Fruit fly (Drosophila melanogaster) whole organism, adult: ENCODE measurements around the gene Drak.

ENCODE experiments used
- CG11617 ChIP-seq: fragments of 200-800 bp; sonication (Bioruptor generic); optimal IDR thresholded peaks from 2 replicates; lab custom pipeline; 2017; ENCODE audit warnings: mild to moderate bottlenecking, missing biosample characterization, missing genetic modification reagents, missing genetic modification characterization
- CG12768 ChIP-seq: fragments of 200-800 bp; sonication (Bioruptor generic); optimal IDR thresholded peaks from 2 replicates; lab custom pipeline; 2017; ENCODE audit warnings: missing biosample characterization, missing genetic modification characterization, mild to moderate bottlenecking, moderate library complexity, missing genetic modification reagents
- CG5204 ChIP-seq: fragments of 200-800 bp; sonication (Bioruptor generic); optimal IDR thresholded peaks from 2 replicates; lab custom pipeline; 2016; ENCODE audit warnings: missing biosample characterization, missing genetic modification characterization
- CG7045 ChIP-seq: fragments of 200-800 bp; sonication (Bioruptor generic); optimal IDR thresholded peaks from 2 replicates; lab custom pipeline; 2017; ENCODE audit warnings: missing biosample characterization, mild to moderate bottlenecking, missing genetic modification characterization
- Crg-1 ChIP-seq: fragments of 200-800 bp; sonication (Bioruptor generic); optimal IDR thresholded peaks from 2 replicates; lab custom pipeline; 2016; ENCODE audit warnings: missing biosample characterization, missing genetic modification characterization
- bab1 ChIP-seq: fragments of 200-800 bp; sonication (Bioruptor generic); optimal IDR thresholded peaks from 3 replicates; lab custom pipeline; 2019; ENCODE audit warnings: missing biosample characterization, mild to moderate bottlenecking, missing genetic modification characterization, moderate library complexity
- kay ChIP-seq: fragments of 200-800 bp; sonication (Bioruptor generic); peaks from one replicate; lab custom pipeline; 2016; ENCODE audit warnings: missing biosample characterization, missing genetic modification characterization, borderline replicate concordance

dm6 chrX:11601408-11601807, 108.5 kb downstream of the Drak start:
- no peak for TF ChIP-seq Crg-1 (GFP tag; lab: Kevin White, UChicago)
- no peak for TF ChIP-seq CG5204 (GFP tag; lab: Kevin White, UChicago)
- peak; percentile 56 for TF ChIP-seq kay (GFP tag; lab: Kevin White, UChicago)
- TF ChIP-seq CG7045, result no peak
- no peak for TF ChIP-seq CG11617 (GFP tag; lab: Kevin White, UChicago)
- no peak for TF ChIP-seq bab1
- TF ChIP-seq CG12768 (GFP tag; lab: Kevin White, UChicago), result no peak
